Worm (Caenorhabditis elegans) whole organism, L4 larva: ENCODE measurements around the gene swt-1.

ENCODE experiments used
- D1046.2 ChIP-seq: fragments of 200-800 bp; sonication (Bioruptor generic); IDR thresholded peaks from 2 replicates; pipeline ENCODE4 v1.3.6; 2022; ENCODE audit warnings: missing genetic modification characterization, missing compliant biosample characterization
- R02D3.7 ChIP-seq: fragments of 150-350 bp; sonication (generic microtip); optimal IDR thresholded peaks from 3 replicates; lab custom pipeline; 2014; ENCODE audit warnings: missing biosample characterization, missing genetic modification characterization
- Y75B8A.6 ChIP-seq: fragments of 200-800 bp; sonication (Bioruptor generic); IDR thresholded peaks from 2 replicates; pipeline ENCODE4 v1.3.6; 2022; ENCODE audit warnings: missing genetic modification reagents, missing genetic modification characterization, missing compliant biosample characterization
- ZK337.2 ChIP-seq: fragments of 200-800 bp; sonication (Bioruptor generic); IDR thresholded peaks from 2 replicates; pipeline ENCODE4 v1.3.6; 2022; ENCODE audit warnings: missing genetic modification reagents, missing genetic modification characterization, missing compliant biosample characterization
- aha-1 ChIP-seq: fragments of 150-350 bp; peaks from one replicate; lab custom pipeline; 2014; ENCODE audit warnings: missing biosample characterization, missing genetic modification characterization
- attf-4 ChIP-seq: sonication (generic microtip); optimal IDR thresholded peaks from 3 replicates; lab custom pipeline; 2017; ENCODE audit warnings: missing biosample characterization, missing genetic modification characterization
- ceh-20 ChIP-seq: fragments of 200-800 bp; sonication (Bioruptor generic); IDR thresholded peaks from 2 replicates; pipeline ENCODE4 v1.3.6; 2022; ENCODE audit warnings: missing genetic modification reagents, missing genetic modification characterization, missing compliant biosample characterization
- ctbp-1 ChIP-seq: fragments of 200-800 bp; sonication (Bioruptor generic); IDR thresholded peaks from 2 replicates; pipeline ENCODE4 v1.3.6; 2022; ENCODE audit warnings: missing genetic modification reagents, missing genetic modification characterization, missing compliant biosample characterization
- daf-16 ChIP-seq, 3 experiments: sonication (generic microtip); optimal IDR thresholded peaks; 2 replicates each; lab custom pipeline; 2016 to 2017; ENCODE audit warnings: missing genetic modification characterization in 3 of 3, missing genetic modification reagents in 3 of 3, mild to moderate bottlenecking in 2 of 3, missing compliant biosample characterization in 2 of 3, missing biosample characterization in 1 of 3, moderate library complexity in 1 of 3
- daf-19 ChIP-seq: fragments of 200-800 bp; sonication (Bioruptor generic); conservative IDR thresholded peaks from 2 replicates; pipeline ENCODE4 v1.3.6; 2022; ENCODE audit warnings: missing genetic modification characterization, missing compliant biosample characterization
- dmd-6 ChIP-seq: fragments of 200-800 bp; sonication (Bioruptor generic); IDR thresholded peaks from 2 replicates; pipeline ENCODE4 v1.3.6; 2022; ENCODE audit warnings: missing genetic modification reagents, missing genetic modification characterization, missing compliant biosample characterization
- dmd-9 ChIP-seq: fragments of 200-800 bp; sonication (Bioruptor generic); IDR thresholded peaks from 2 replicates; pipeline ENCODE4 v1.3.6; 2022; ENCODE audit warnings: missing genetic modification reagents, missing genetic modification characterization, missing compliant biosample characterization
- dve-1 ChIP-seq: sonication (generic microtip); optimal IDR thresholded peaks from 2 replicates; lab custom pipeline; 2017; ENCODE audit warnings: antibody characterized with exemption, mild to moderate bottlenecking, missing genetic modification characterization, missing compliant biosample characterization; ENCODE audit not compliant: insufficient read depth
- egl-27 ChIP-seq: sonication (generic microtip); optimal IDR thresholded peaks from 3 replicates; lab custom pipeline; 2017; ENCODE audit warnings: missing biosample characterization, missing genetic modification reagents, missing genetic modification characterization
- fos-1 ChIP-seq: fragments of 150-350 bp; optimal IDR thresholded peaks from 2 replicates; lab custom pipeline; 2014; ENCODE audit warnings: missing biosample characterization, missing genetic modification characterization
- hlh-11 ChIP-seq: fragments of 200-800 bp; sonication (Bioruptor generic); optimal IDR thresholded peaks from 2 replicates; lab custom pipeline; 2018; ENCODE audit warnings: mild to moderate bottlenecking, missing genetic modification characterization, missing compliant biosample characterization
- hlh-30 ChIP-seq: sonication (generic microtip); optimal IDR thresholded peaks from 2 replicates; lab custom pipeline; 2017; ENCODE audit warnings: antibody characterized with exemption, mild to moderate bottlenecking, missing genetic modification characterization, missing compliant biosample characterization; ENCODE audit not compliant: insufficient read depth
- jun-1 ChIP-seq: fragments of 150-350 bp; optimal IDR thresholded peaks from 2 replicates; lab custom pipeline; 2014; ENCODE audit warnings: missing biosample characterization, missing genetic modification reagents, missing genetic modification characterization
- lim-7 ChIP-seq: fragments of 200-800 bp; sonication (Bioruptor generic); IDR thresholded peaks from 2 replicates; pipeline ENCODE4 v1.3.6; 2022; ENCODE audit warnings: missing genetic modification characterization, missing compliant biosample characterization
- lin-13 ChIP-seq: fragments of 150-350 bp; optimal IDR thresholded peaks from 2 replicates; lab custom pipeline; 2014; ENCODE audit warnings: missing biosample characterization, missing genetic modification reagents, missing genetic modification characterization
- lin-39 ChIP-seq: fragments of 150-350 bp; optimal IDR thresholded peaks from 2 replicates; lab custom pipeline; 2014; ENCODE audit warnings: missing biosample characterization, missing genetic modification reagents, missing genetic modification characterization
- lsy-2 ChIP-seq, 2 experiments: fragments of 150-350 bp in 1 of 2; sonication (generic microtip) in 1 of 2; optimal IDR thresholded peaks; 2 replicates each; lab custom pipeline; 2014 to 2017; ENCODE audit warnings: missing biosample characterization in 2 of 2, missing genetic modification characterization in 2 of 2
- madf-9 ChIP-seq: fragments of 200-800 bp; sonication (Bioruptor generic); conservative IDR thresholded peaks from 2 replicates; pipeline ENCODE4 v1.3.6; 2022; ENCODE audit warnings: missing genetic modification reagents, missing genetic modification characterization, missing compliant biosample characterization
- mdl-1 ChIP-seq, 2 experiments: fragments of 150-350 bp in 1 of 2; sonication (generic microtip) in 1 of 2; optimal IDR thresholded peaks; 2 replicates each; lab custom pipeline; 2014 to 2017; ENCODE audit warnings: missing biosample characterization in 2 of 2, missing genetic modification characterization in 2 of 2
- mep-1 ChIP-seq: fragments of 150-350 bp; sonication (generic microtip); optimal IDR thresholded peaks from 3 replicates; lab custom pipeline; 2014; ENCODE audit warnings: missing biosample characterization, missing genetic modification characterization
- mxl-3 ChIP-seq: fragments of 200-800 bp; sonication (Bioruptor generic); optimal IDR thresholded peaks from 2 replicates; lab custom pipeline; 2018; ENCODE audit warnings: mild to moderate bottlenecking, missing genetic modification characterization, missing compliant biosample characterization
- nhr-11 ChIP-seq: fragments of 150-350 bp; optimal IDR thresholded peaks from 2 replicates; lab custom pipeline; 2014; ENCODE audit warnings: missing biosample characterization, missing genetic modification characterization
- nhr-25 ChIP-seq: sonication (generic microtip); optimal IDR thresholded peaks from 2 replicates; lab custom pipeline; 2017; ENCODE audit warnings: missing genetic modification characterization, mild to moderate bottlenecking, missing compliant biosample characterization, antibody characterized with exemption, moderate library complexity, borderline replicate concordance; ENCODE audit not compliant: insufficient read depth
- nhr-28 ChIP-seq: fragments of 150-350 bp; optimal IDR thresholded peaks from 2 replicates; lab custom pipeline; 2014; ENCODE audit warnings: missing biosample characterization, missing genetic modification characterization
- nhr-48 ChIP-seq: sonication (generic microtip); optimal IDR thresholded peaks from 2 replicates; lab custom pipeline; 2016; ENCODE audit warnings: mild to moderate bottlenecking, missing genetic modification characterization, missing compliant biosample characterization
- nhr-76 ChIP-seq: fragments of 150-350 bp; optimal IDR thresholded peaks from 2 replicates; lab custom pipeline; 2014; ENCODE audit warnings: missing biosample characterization, missing genetic modification characterization
- nhr-77 ChIP-seq: fragments of 150-350 bp; optimal IDR thresholded peaks from 2 replicates; lab custom pipeline; 2014; ENCODE audit warnings: missing biosample characterization, missing genetic modification characterization
- pha-4 ChIP-seq, 2 experiments: fragments of 150-350 bp in 1 of 2; fragments of 200-800 bp in 1 of 2; sonication (Bioruptor generic) in 1 of 2; IDR thresholded peaks in 1 of 2; optimal IDR thresholded peaks in 1 of 2; 2 replicates each; pipeline versions ENCODE4 v1.3.6 to Lab custom; 2014 to 2022; ENCODE audit warnings: missing genetic modification characterization in 2 of 2, missing genetic modification reagents in 2 of 2, missing biosample characterization in 1 of 2, missing compliant biosample characterization in 1 of 2
- php-3 ChIP-seq: fragments of 200-800 bp; sonication (Bioruptor generic); IDR thresholded peaks from 2 replicates; pipeline ENCODE4 v1.3.6; 2022; ENCODE audit warnings: missing genetic modification reagents, missing genetic modification characterization, missing compliant biosample characterization
- pqm-1 ChIP-seq: sonication (generic microtip); optimal IDR thresholded peaks from 2 replicates; lab custom pipeline; 2017; ENCODE audit warnings: missing biosample characterization, missing genetic modification characterization
- saeg-2 ChIP-seq: fragments of 200-800 bp; sonication (Bioruptor generic); IDR thresholded peaks from 2 replicates; pipeline ENCODE4 v1.3.6; 2022; ENCODE audit warnings: missing genetic modification reagents, missing genetic modification characterization, missing compliant biosample characterization
- set-16 ChIP-seq: fragments of 200-800 bp; sonication (Bioruptor generic); IDR thresholded peaks from 2 replicates; pipeline ENCODE4 v1.3.6; 2022; ENCODE audit warnings: missing genetic modification reagents, missing genetic modification characterization, missing compliant biosample characterization
- skn-1 ChIP-seq: fragments of 150-350 bp; optimal IDR thresholded peaks from 2 replicates; lab custom pipeline; 2014; ENCODE audit warnings: missing biosample characterization, missing genetic modification characterization
- tra-1 ChIP-seq: fragments of 200-800 bp; sonication (Bioruptor generic); IDR thresholded peaks from 2 replicates; pipeline ENCODE4 v1.3.6; 2022; ENCODE audit warnings: missing genetic modification reagents, missing genetic modification characterization, missing compliant biosample characterization
- unc-39 ChIP-seq: sonication (generic microtip); optimal IDR thresholded peaks from 2 replicates; lab custom pipeline; 2017; ENCODE audit warnings: missing biosample characterization, missing genetic modification characterization
- unc-62 ChIP-seq, 3 experiments: fragments of 150-350 bp in 1 of 3; sonication (generic microtip); optimal IDR thresholded peaks in 2 of 3; peaks in 1 of 3; 1 replicate in 1 of 3; 2 replicates in 2 of 3; lab custom pipeline; 2014 to 2017; ENCODE audit warnings: missing biosample characterization in 3 of 3, missing genetic modification characterization in 3 of 3, missing genetic modification reagents in 3 of 3, missing genotype in 1 of 3
- zip-11 ChIP-seq: fragments of 200-800 bp; sonication (Bioruptor generic); IDR thresholded peaks from 2 replicates; pipeline ENCODE4 v1.3.6; 2022; ENCODE audit warnings: missing genetic modification characterization, missing compliant biosample characterization
- zip-2 ChIP-seq: fragments of 150-350 bp; optimal IDR thresholded peaks from 2 replicates; lab custom pipeline; 2014; ENCODE audit warnings: missing biosample characterization, missing genetic modification characterization

swt-1 gene

ce11 chrIV:302743-303142, 4.6 kb upstream of the swt-1 start:
- TF ChIP-seq nhr-77 (tag; lab: Kevin White, UChicago) (no peak), hlh-30 (tag; lab: Kevin White, UChicago) (peak; percentile 70), lim-7 (GFP tag; lab: Robert Waterston, UW) (no peak), mxl-3 (peak; percentile 33), nhr-11 (no peak), hlh-11 (peak; percentile 28), unc-62 (GFP tag; optimal IDR thresholded peaks at IDR 0.05 in 1 of 2; lab: Kevin White, UChicago) (peak in 1 of 2 experiments; percentile 85), unc-62 (tag; optimal IDR thresholded peaks at IDR 0.05; lab: Kevin White, UChicago) (no peak), mdl-1 (tag; optimal IDR thresholded peaks at IDR 0.05; lab: Kevin White, UChicago) (peak; percentile 17 to 67), nhr-28 (tag; lab: Kevin White, UChicago) (peak; percentile 40), ceh-20 (no peak), lsy-2 (tag; optimal IDR thresholded peaks at IDR 0.05; lab: Kevin White, UChicago) (peak in 1 of 2 experiments; percentile 8)

- 0 out of 2 replicates have a peak, but pooled peaks have one; percentile 14 for TF ChIP-seq dmd-6
- no peak for TF ChIP-seq R02D3.7 (tag; lab: Kevin White, UChicago)
- TF ChIP-seq tra-1 (GFP tag; lab: Robert Waterston, UW): 0 out of 2 replicates have a peak, but pooled peaks have one; percentile 20
- TF ChIP-seq aha-1 (tag; lab: Kevin White, UChicago): peak; percentile 77
- TF ChIP-seq nhr-48 (tag; lab: Kevin White, UChicago): peak; percentile 11
- no peak for TF ChIP-seq php-3
- TF ChIP-seq hlh-30 (tag; lab: Kevin White, UChicago): peak; percentile 19
- TF ChIP-seq lin-39: no peak
- TF ChIP-seq dmd-9: no peak
- peak; percentile 4 for TF ChIP-seq mep-1 (tag; lab: Kevin White, UChicago)
- TF ChIP-seq pha-4 (GFP tag; IDR thresholded peaks at IDR 0.05; lab: Robert Waterston, UW): no peak
- TF ChIP-seq pha-4 (tag; optimal IDR thresholded peaks at IDR 0.05; lab: Kevin White, UChicago): no peak
- no peak for TF ChIP-seq saeg-2 (GFP tag; lab: Robert Waterston, UW)
- peak in 1 of 2 experiments; percentile 67 for TF ChIP-seq unc-62 (GFP tag; optimal IDR thresholded peaks at IDR 0.05 in 1 of 2; lab: Kevin White, UChicago)
- no peak for TF ChIP-seq unc-62 (tag; optimal IDR thresholded peaks at IDR 0.05; lab: Kevin White, UChicago)
- TF ChIP-seq D1046.2 (GFP tag; lab: Robert Waterston, UW): no peak
- TF ChIP-seq egl-27 (tag; lab: Kevin White, UChicago): no peak
- no peak for TF ChIP-seq nhr-25 (tag; lab: Kevin White, UChicago)
- no peak for TF ChIP-seq jun-1 (tag; lab: Kevin White, UChicago)
- no peak for TF ChIP-seq skn-1 (tag; lab: Kevin White, UChicago)
Observed at ce11 chrIV:303264-303663, 4.0 kb upstream of the swt-1 start.

- TF ChIP-seq pqm-1 (tag; lab: Kevin White, UChicago) (peak; percentile 22), dve-1 (tag; lab: Kevin White, UChicago) (peak; percentile 52), aha-1 (tag; lab: Kevin White, UChicago) (no peak), nhr-77 (tag; lab: Kevin White, UChicago) (peak; percentile 22), unc-39 (tag; lab: Kevin White, UChicago) (no peak), Y75B8A.6 (no peak), nhr-28 (tag; lab: Kevin White, UChicago) (peak; percentile 42), nhr-76 (no peak), hlh-11 (no peak), php-3 (peak; percentile 89), set-16 (no peak), lin-13 (GFP tag; lab: Kevin White, UChicago) (no peak), fos-1 (tag; lab: Kevin White, UChicago) (no peak), ctbp-1 (GFP tag; lab: Robert Waterston, UW) (no peak), zip-11 (no peak), madf-9 (GFP tag; lab: Robert Waterston, UW) (no peak), attf-4 (tag; lab: Kevin White, UChicago) (no peak), ZK337.2 (GFP tag; lab: Robert Waterston, UW) (no peak), daf-19 (no peak), zip-2 (tag; lab: Kevin White, UChicago) (no peak), daf-16 (GFP tag; optimal IDR thresholded peaks at IDR 0.05; lab: Kevin White, UChicago) (no peak), daf-16 (tag; optimal IDR thresholded peaks at IDR 0.05; lab: Kevin White, UChicago) (peak; percentile 28), R02D3.7 (tag; lab: Kevin White, UChicago) (no peak)
Observed at ce11 chrIV:305101-305500, 2.2 kb upstream of the swt-1 start.
